Fruit fly (Drosophila melanogaster) whole organism, embryonic: ENCODE measurements around the gene CG32939.

ENCODE experiments used
- CG10543 ChIP-seq: fragments of 200-800 bp; sonication (Bioruptor generic); optimal IDR thresholded peaks from 3 replicates; lab custom pipeline; 2017; ENCODE audit warnings: missing biosample characterization, mild to moderate bottlenecking, missing genetic modification characterization, moderate library complexity
- CG14710 ChIP-seq: fragments of 200-800 bp; sonication (Bioruptor generic); optimal IDR thresholded peaks from 3 replicates; lab custom pipeline; 2019; ENCODE audit warnings: missing biosample characterization, mild to moderate bottlenecking, missing genetic modification characterization, moderate library complexity
- CG14965 ChIP-seq: fragments of 200-800 bp; sonication (Bioruptor generic); optimal IDR thresholded peaks from 2 replicates; lab custom pipeline; 2016; ENCODE audit warnings: missing biosample characterization, missing genetic modification characterization, borderline replicate concordance
- CG15073 ChIP-seq: fragments of 200-800 bp; sonication (Bioruptor generic); optimal IDR thresholded peaks from 2 replicates; lab custom pipeline; 2016; ENCODE audit warnings: missing biosample characterization, missing genetic modification characterization
- CG1529 ChIP-seq: fragments of 200-800 bp; sonication (Bioruptor generic); optimal IDR thresholded peaks from 3 replicates; lab custom pipeline; 2018; ENCODE audit warnings: missing biosample characterization, missing genetic modification characterization
- CG15479 ChIP-seq: fragments of 200-800 bp; sonication (Bioruptor generic); optimal IDR thresholded peaks from 3 replicates; lab custom pipeline; 2019; ENCODE audit warnings: missing biosample characterization, mild to moderate bottlenecking, missing genetic modification characterization, moderate library complexity
- CG15696 ChIP-seq: fragments of 200-800 bp; sonication (Bioruptor generic); optimal IDR thresholded peaks from 2 replicates; lab custom pipeline; 2019; ENCODE audit warnings: missing biosample characterization, mild to moderate bottlenecking, missing genetic modification characterization, moderate library complexity
- CG18476 ChIP-seq: fragments of 200-800 bp; sonication (Bioruptor generic); optimal IDR thresholded peaks from 2 replicates; lab custom pipeline; 2016; ENCODE audit warnings: missing biosample characterization, mild to moderate bottlenecking, missing genetic modification characterization
- CG2116 ChIP-seq: fragments of 200-800 bp; sonication (Bioruptor generic); optimal IDR thresholded peaks from 3 replicates; lab custom pipeline; 2018; ENCODE audit warnings: missing biosample characterization, mild to moderate bottlenecking, missing genetic modification characterization
- CG2712 ChIP-seq: fragments of 200-800 bp; optimal IDR thresholded peaks from 3 replicates; lab custom pipeline; 2019; ENCODE audit warnings: missing biosample characterization, mild to moderate bottlenecking, missing genetic modification characterization, moderate library complexity
- CG32772 ChIP-seq: fragments of 200-800 bp; sonication (Bioruptor generic); IDR thresholded peaks from 2 replicates; pipeline ENCODE4 v1.3.6; 2022; ENCODE audit warnings: missing biosample characterization, missing genetic modification characterization
- CG33213 ChIP-seq: fragments of 200-800 bp; sonication (Bioruptor generic); optimal IDR thresholded peaks from 3 replicates; lab custom pipeline; 2016; ENCODE audit warnings: missing biosample characterization, missing genetic modification characterization
- CG34224 ChIP-seq: fragments of 200-800 bp; sonication (Bioruptor generic); IDR thresholded peaks from 3 replicates; pipeline ENCODE4 v1.3.6; 2022; ENCODE audit warnings: missing biosample characterization, missing genetic modification characterization; ENCODE audit not compliant: partially characterized antibody
- CG6254 ChIP-seq: fragments of 200-800 bp; sonication (Bioruptor generic); optimal IDR thresholded peaks from 3 replicates; lab custom pipeline; 2017; ENCODE audit warnings: mild to moderate bottlenecking, missing biosample characterization, missing genetic modification reagents, missing genetic modification characterization
- CG7745 ChIP-seq: fragments of 200-800 bp; sonication (Bioruptor generic); optimal IDR thresholded peaks from 2 replicates; lab custom pipeline; 2018; ENCODE audit warnings: missing biosample characterization, mild to moderate bottlenecking, missing genetic modification characterization, moderate library complexity
- CG7963 ChIP-seq: fragments of 200-800 bp; sonication (Bioruptor generic); IDR thresholded peaks from 3 replicates; pipeline ENCODE4 v1.3.6; 2022; ENCODE audit warnings: missing biosample characterization, missing genetic modification characterization; ENCODE audit not compliant: partially characterized antibody
- CG7987 ChIP-seq: fragments of 200-800 bp; sonication (Bioruptor generic); optimal IDR thresholded peaks from 2 replicates; lab custom pipeline; 2018; ENCODE audit warnings: missing biosample characterization, mild to moderate bottlenecking, missing genetic modification characterization, moderate library complexity
- Dll ChIP-seq: fragments of 200-800 bp; sonication (Bioruptor generic); IDR thresholded peaks from 4 replicates; pipeline ENCODE4 v1.3.6; 2022; ENCODE audit warnings: missing biosample characterization, missing genetic modification characterization; ENCODE audit not compliant: partially characterized antibody
- Hmr ChIP-seq: fragments of 200-800 bp; sonication (Bioruptor generic); optimal IDR thresholded peaks from 3 replicates; lab custom pipeline; 2017; ENCODE audit warnings: mild to moderate bottlenecking, missing biosample characterization, missing genetic modification reagents, missing genetic modification characterization
- Hr3 ChIP-seq: fragments of 200-800 bp; sonication (Bioruptor generic); optimal IDR thresholded peaks from 3 replicates; lab custom pipeline; 2016; ENCODE audit warnings: missing biosample characterization, missing genetic modification characterization
- Hsf ChIP-seq: fragments of 200-800 bp; sonication (Bioruptor generic); optimal IDR thresholded peaks from 3 replicates; lab custom pipeline; 2016; ENCODE audit warnings: missing biosample characterization, missing genetic modification characterization
- MBD-R2 ChIP-seq: fragments of 200-800 bp; sonication (Bioruptor generic); IDR thresholded peaks from 2 replicates; pipeline ENCODE4 v1.3.6; 2022; ENCODE audit warnings: missing biosample characterization, missing genetic modification characterization
- Mrtf ChIP-seq: fragments of 200-800 bp; sonication (Bioruptor generic); IDR thresholded peaks from 3 replicates; pipeline ENCODE4 v1.3.6; 2022; ENCODE audit warnings: missing biosample characterization, missing genetic modification characterization
- Opbp ChIP-seq: fragments of 200-800 bp; sonication (Bioruptor generic); IDR thresholded peaks from 3 replicates; pipeline ENCODE4 v1.3.6; 2022; ENCODE audit warnings: missing biosample characterization, missing genetic modification characterization; ENCODE audit not compliant: partially characterized antibody
- Scr ChIP-seq: fragments of 200-800 bp; sonication (Bioruptor generic); IDR thresholded peaks from 2 replicates; pipeline ENCODE4 v1.3.6; 2022; ENCODE audit warnings: missing biosample characterization, missing genetic modification characterization; ENCODE audit not compliant: partially characterized antibody
- Taf1 ChIP-seq: fragments of 200-800 bp; sonication (Bioruptor generic); IDR thresholded peaks from 2 replicates; pipeline ENCODE4 v1.3.6; 2022; ENCODE audit warnings: missing biosample characterization, missing genetic modification characterization
- Trl ChIP-seq, 3 experiments: fragments of >200 bp in 2 of 3; fragments of 200-800 bp in 1 of 3; sonication (Bioruptor generic) in 1 of 3; optimal IDR thresholded peaks; 2 replicates in 1 of 3; 3 replicates in 2 of 3; lab custom pipeline; 2016 to 2017; ENCODE audit warnings: missing biosample characterization in 1 of 3, missing genetic modification characterization in 1 of 3
- Xbp1 ChIP-seq: fragments of 200-800 bp; sonication (Bioruptor generic); optimal IDR thresholded peaks from 3 replicates; lab custom pipeline; 2016; ENCODE audit warnings: missing biosample characterization, mild to moderate bottlenecking, missing genetic modification characterization
- YL-1 ChIP-seq: fragments of 200-800 bp; sonication (Bioruptor generic); optimal IDR thresholded peaks from 3 replicates; lab custom pipeline; 2017; ENCODE audit warnings: missing biosample characterization, mild to moderate bottlenecking, missing genetic modification characterization
- ac ChIP-seq: fragments of 200-800 bp; sonication (Bioruptor generic); optimal IDR thresholded peaks from 3 replicates; lab custom pipeline; 2017; ENCODE audit warnings: missing biosample characterization, mild to moderate bottlenecking, missing genetic modification characterization
- ase ChIP-seq: fragments of 200-800 bp; sonication (Bioruptor generic); IDR thresholded peaks from 3 replicates; pipeline ENCODE4 v1.3.6; 2022; ENCODE audit warnings: missing biosample characterization, missing genetic modification characterization
- cad ChIP-seq: fragments of >200 bp; optimal IDR thresholded peaks from 2 replicates; lab custom pipeline; 2017; ENCODE audit warnings: missing biosample characterization, missing genetic modification characterization
- chinmo ChIP-seq: fragments of 200-800 bp; sonication (Bioruptor generic); IDR thresholded peaks from 4 replicates; pipeline ENCODE4 v1.3.6; 2022; ENCODE audit warnings: missing biosample characterization, missing genetic modification characterization; ENCODE audit not compliant: partially characterized antibody
- fd3F ChIP-seq: fragments of 200-800 bp; sonication (Bioruptor generic); optimal IDR thresholded peaks from 2 replicates; lab custom pipeline; 2018; ENCODE audit warnings: missing biosample characterization, mild to moderate bottlenecking, missing genetic modification characterization, moderate library complexity
- klu ChIP-seq: fragments of 200-800 bp; sonication (Bioruptor generic); IDR thresholded peaks from 2 replicates; pipeline ENCODE4 v1.3.6; 2022; ENCODE audit warnings: missing biosample characterization, missing genetic modification characterization
- knrl ChIP-seq: fragments of 200-800 bp; sonication (Bioruptor generic); IDR thresholded peaks from 3 replicates; pipeline ENCODE4 v1.3.6; 2022; ENCODE audit warnings: missing biosample characterization, missing genetic modification characterization; ENCODE audit not compliant: partially characterized antibody
- pros ChIP-seq: fragments of 200-800 bp; sonication (Bioruptor generic); optimal IDR thresholded peaks from 3 replicates; lab custom pipeline; 2019; ENCODE audit warnings: missing biosample characterization, mild to moderate bottlenecking, missing genetic modification characterization, moderate library complexity
- pzg ChIP-seq: fragments of 200-800 bp; sonication (Bioruptor generic); optimal IDR thresholded peaks from 3 replicates; lab custom pipeline; 2018; ENCODE audit warnings: missing biosample characterization, mild to moderate bottlenecking, missing genetic modification characterization, moderate library complexity
- ro ChIP-seq: fragments of 200-800 bp; sonication (Bioruptor generic); IDR thresholded peaks from 2 replicates; pipeline ENCODE4 v1.3.6; 2022; ENCODE audit warnings: missing biosample characterization, missing genetic modification characterization
- sd ChIP-seq: fragments of 200-800 bp; sonication (Bioruptor generic); optimal IDR thresholded peaks from 3 replicates; lab custom pipeline; 2018; ENCODE audit warnings: missing biosample characterization, mild to moderate bottlenecking, missing genetic modification characterization, moderate library complexity
- sob ChIP-seq: fragments of 200-800 bp; sonication (Bioruptor generic); IDR thresholded peaks from 2 replicates; pipeline ENCODE4 v1.3.6; 2022; ENCODE audit warnings: missing biosample characterization, missing genetic modification characterization
- sqz ChIP-seq: fragments of 200-800 bp; sonication (Bioruptor generic); optimal IDR thresholded peaks from 3 replicates; lab custom pipeline; 2018; ENCODE audit warnings: missing biosample characterization, mild to moderate bottlenecking, missing genetic modification characterization
- stwl ChIP-seq: fragments of 200-800 bp; sonication (Bioruptor generic); optimal IDR thresholded peaks from 3 replicates; lab custom pipeline; 2018; ENCODE audit warnings: missing biosample characterization, mild to moderate bottlenecking, missing genetic modification characterization, moderate library complexity
- tll ChIP-seq, 2 experiments: fragments of 200-800 bp in 1 of 2; fragments of >200 bp in 1 of 2; sonication (Bioruptor generic) in 1 of 2; optimal IDR thresholded peaks; 2 replicates each; lab custom pipeline; 2017 to 2019; ENCODE audit warnings: missing biosample characterization in 2 of 2, missing genetic modification characterization in 2 of 2, mild to moderate bottlenecking in 1 of 2, moderate library complexity in 1 of 2
- wor ChIP-seq: fragments of 200-800 bp; sonication (Bioruptor generic); IDR thresholded peaks from 2 replicates; pipeline ENCODE4 v1.3.6; 2022; ENCODE audit warnings: missing biosample characterization, missing genetic modification characterization
- zen2 ChIP-seq: fragments of 200-800 bp; sonication (Bioruptor generic); IDR thresholded peaks from 3 replicates; pipeline ENCODE4 v1.3.6; 2022; ENCODE audit warnings: missing biosample characterization, missing genetic modification characterization; ENCODE audit not compliant: partially characterized antibody
- zfh1 ChIP-seq: fragments of 200-800 bp; sonication (Bioruptor generic); IDR thresholded peaks from 3 replicates; pipeline ENCODE4 v1.3.6; 2022; ENCODE audit warnings: missing biosample characterization, missing genetic modification characterization

CG32939 gene

dm6 chr3R:9725121-9725956, 32.5 kb downstream of the CG32939 start, which contains the start of gene hyd:
Gene hyd (minus strand): TSS chr3R:9725615.
- TF ChIP-seq CG15479 (GFP tag; lab: Kevin White, UChicago) (peak; percentile 56), Trl (optimal IDR thresholded peaks at IDR 0.05; lab: Kevin White, UChicago) (no peak), Trl (GFP tag; optimal IDR thresholded peaks at IDR 0.05; lab: Kevin White, UChicago) (no peak), CG14710 (tag; lab: Kevin White, UChicago) (peak; percentile 63), ase (GFP tag; lab: Robert Waterston, UW) (no peak), YL-1 (GFP tag; lab: Kevin White, UChicago) (peak; percentile 76), CG2712 (tag; lab: Kevin White, UChicago) (no peak), Dll (GFP tag; lab: Robert Waterston, UW) (peak; percentile 92), Hr3 (GFP tag; lab: Kevin White, UChicago) (no peak), stwl (tag; lab: Kevin White, UChicago) (peak; percentile 62), CG32772 (GFP tag; lab: Robert Waterston, UW) (no peak), CG15696 (tag; lab: Kevin White, UChicago) (no peak), CG33213 (GFP tag; lab: Kevin White, UChicago) (no peak), sd (no peak), chinmo (peak; percentile 72; the same call in 1 of the 4 replicates), CG1529 (GFP tag; lab: Kevin White, UChicago) (no peak), Taf1 (GFP tag; lab: Robert Waterston, UW) (no peak), sqz (GFP tag; lab: Kevin White, UChicago) (no peak), Hmr (no peak), Hsf (no peak), sob (GFP tag; lab: Robert Waterston, UW) (no peak), CG10543 (GFP tag; lab: Kevin White, UChicago) (no peak), CG34224 (GFP tag; lab: Robert Waterston, UW) (peak; percentile 74), CG14965 (GFP tag; lab: Kevin White, UChicago) (no peak), CG6254 (GFP tag; lab: Kevin White, UChicago) (no peak), CG7745 (tag; lab: Kevin White, UChicago) (no peak), CG7987 (GFP tag; lab: Kevin White, UChicago) (no peak), CG15073 (GFP tag; lab: Kevin White, UChicago) (no peak), fd3F (no peak), pzg (GFP tag; lab: Kevin White, UChicago) (peak; percentile 83), tll (GFP tag; optimal IDR thresholded peaks at IDR 0.05; lab: Kevin White, UChicago) (no peak), klu (GFP tag; lab: Robert Waterston, UW) (no peak), zen2 (GFP tag; lab: Robert Waterston, UW) (peak; percentile 66), Opbp (peak; percentile 87), Scr (peak; percentile 88), knrl (peak; percentile 84), wor (GFP tag; lab: Robert Waterston, UW) (no peak), MBD-R2 (GFP tag; lab: Robert Waterston, UW) (peak; percentile 54), ac (GFP tag; lab: Kevin White, UChicago) (no peak), CG2116 (GFP tag; lab: Kevin White, UChicago) (peak; percentile 80), cad (GFP tag; lab: Kevin White, UChicago) (no peak), Mrtf (no peak), zfh1 (GFP tag; lab: Robert Waterston, UW) (no peak), ro (GFP tag; lab: Robert Waterston, UW) (no peak), CG7963 (GFP tag; lab: Robert Waterston, UW) (peak; percentile 64; the same call in 2 of the 3 replicates), pros (GFP tag; lab: Kevin White, UChicago) (no peak), Xbp1 (GFP tag; lab: Kevin White, UChicago) (peak; percentile 15), CG18476 (GFP tag; lab: Kevin White, UChicago) (no peak)
